Worm (Caenorhabditis elegans): Measurements from ENCODE around the gene mdt-28.
A peak's percentile ranks its signal among the peaks of the same experiment; 100 is the strongest.

mdt-28 gene

DNA sequence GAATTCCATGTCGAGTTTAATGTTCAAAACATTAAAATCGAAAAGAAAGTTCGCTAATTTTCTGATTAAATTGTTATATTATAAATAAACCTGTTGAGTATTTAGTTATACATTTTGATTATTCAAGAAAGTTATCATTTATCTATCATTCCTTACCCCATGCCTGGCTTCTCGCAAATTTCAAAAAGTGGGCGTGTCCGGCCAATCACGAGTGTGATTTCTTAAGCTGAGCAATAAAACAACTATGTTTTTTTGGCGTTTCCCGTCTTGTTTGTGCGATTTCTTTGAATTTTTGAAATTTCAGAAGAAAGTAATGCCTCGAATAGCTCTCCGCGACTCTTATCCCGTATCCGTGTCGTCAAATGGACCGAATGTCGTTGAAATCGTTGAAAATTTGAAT, 2.6 kb downstream of the mdt-28 start, which contains the start of gene fbxa-94:
Gene fbxa-94, plus strand, starts transcription at position 301 of the 400 bp plus-strand sequence.
- TF ChIP-seq efl-1 (optimal IDR thresholded peaks at IDR 0.05) (no peak), efl-1 (GFP tag; optimal IDR thresholded peaks at IDR 0.05 in 1 of 2) (no peak), nhr-85 (tag) (no peak), C04F5.9 (tag; optimal IDR thresholded peaks at IDR 0.05) (no peak)

- TF ChIP-seq aha-1 (tag; optimal IDR thresholded peaks at IDR 0.05) (no peak), nhr-84 (tag; optimal IDR thresholded peaks at IDR 0.05) (no peak), pag-3 (tag; optimal IDR thresholded peaks at IDR 0.05; ENCODE audit: borderline replicate concordance, insufficient read depth) (no peak)
These were observed 4.1 kb downstream of the mdt-28 start, which contains the start of gene fbxa-95 for ce11 chrV:15571006-15571526. TSS of gene fbxa-95 (plus strand) at chrV:15571476.

- peak; percentile 51 for TF ChIP-seq rnt-1 (tag; optimal IDR thresholded peaks at IDR 0.05)
- TF ChIP-seq ets-5 (GFP tag; IDR thresholded peaks at IDR 0.05), result no peak
- no peak for TF ChIP-seq pqm-1 (tag; optimal IDR thresholded peaks at IDR 0.05)
- TF ChIP-seq nhr-90 (tag; optimal IDR thresholded peaks at IDR 0.05; ENCODE audit: poor library complexity), result peak; percentile 13
- no peak for TF ChIP-seq mab-9 (GFP tag; IDR thresholded peaks at IDR 0.05)
- TF ChIP-seq aha-1 (tag; optimal IDR thresholded peaks at IDR 0.05), result no peak
- peak; percentile 5 for TF ChIP-seq unc-86 (tag; optimal IDR thresholded peaks at IDR 0.05)
- TF ChIP-seq tlp-1 (tag; optimal IDR thresholded peaks at IDR 0.05), result no peak
- no peak for TF ChIP-seq zip-4 (GFP tag; optimal IDR thresholded peaks at IDR 0.05)
- TF ChIP-seq elt-2 (tag; optimal IDR thresholded peaks at IDR 0.05), result peak; percentile 2
- no peak for TF ChIP-seq pag-3 (tag; optimal IDR thresholded peaks at IDR 0.05; ENCODE audit: borderline replicate concordance, insufficient read depth)
- no peak for TF ChIP-seq unc-62 (GFP tag; optimal IDR thresholded peaks at IDR 0.05)
- peak; percentile 41 for TF ChIP-seq lin-13 (GFP tag; optimal IDR thresholded peaks at IDR 0.05)
- no peak for TF ChIP-seq nhr-76 (tag; optimal IDR thresholded peaks at IDR 0.05)
- no peak for TF ChIP-seq zag-1 (tag; optimal IDR thresholded peaks at IDR 0.05)
- no peak for TF ChIP-seq mef-2 (tag; optimal IDR thresholded peaks at IDR 0.05)
- peak in 2 of 3 experiments; percentile 48 to 56 for TF ChIP-seq ceh-82 (tag; optimal IDR thresholded peaks at IDR 0.05)
- TF ChIP-seq nhr-71 (tag; optimal IDR thresholded peaks at IDR 0.05), result peak; percentile 64
- TF ChIP-seq xbp-1 (tag; optimal IDR thresholded peaks at IDR 0.05), result peak; percentile 48
- TF ChIP-seq egl-13 (tag; optimal IDR thresholded peaks at IDR 0.05), result no peak
- TF ChIP-seq nhr-12 (tag; optimal IDR thresholded peaks at IDR 0.05), result no peak
- TF ChIP-seq snu-23 (GFP tag; optimal IDR thresholded peaks at IDR 0.05), result peak; percentile 62
- no peak for TF ChIP-seq sox-4 (tag; optimal IDR thresholded peaks at IDR 0.05)
- no peak for TF ChIP-seq jun-1 (tag; optimal IDR thresholded peaks at IDR 0.05)
- peak; percentile 56 for TF ChIP-seq snpc-4 (tag; optimal IDR thresholded peaks at IDR 0.05)
- peak; percentile 96 to 97 for TF ChIP-seq efl-1 (optimal IDR thresholded peaks at IDR 0.05)
- TF ChIP-seq efl-1 (GFP tag; optimal IDR thresholded peaks at IDR 0.05 in 1 of 2), result peak; percentile 95 to 99
- peak; percentile 52 for TF ChIP-seq irx-1 (tag; optimal IDR thresholded peaks at IDR 0.05)
- TF ChIP-seq nhr-85 (tag), result no peak
- TF ChIP-seq fos-1 (tag; optimal IDR thresholded peaks at IDR 0.05), result peak; percentile 11
- no peak for TF ChIP-seq fkh-10 (GFP tag; optimal IDR thresholded peaks at IDR 0.05)
- no peak for TF ChIP-seq fkh-4 (tag; optimal IDR thresholded peaks at IDR 0.05; ENCODE audit: borderline replicate concordance)
- TF ChIP-seq ceh-90 (tag; optimal IDR thresholded peaks at IDR 0.05), result no peak
- TF ChIP-seq vab-15 (tag; optimal IDR thresholded peaks at IDR 0.05), result no peak
- no peak for TF ChIP-seq efl-3 (GFP tag; optimal IDR thresholded peaks at IDR 0.05)
- peak; percentile 56 for TF ChIP-seq C16A3.4 (tag; optimal IDR thresholded peaks at IDR 0.05)
- no peak for TF ChIP-seq unc-30 (tag; optimal IDR thresholded peaks at IDR 0.05)
- TF ChIP-seq C04F5.9 (tag; optimal IDR thresholded peaks at IDR 0.05), result no peak
- no peak for TF ChIP-seq Y116A8C.19 (tag; optimal IDR thresholded peaks at IDR 0.05; ENCODE audit: borderline replicate concordance)
- peak; percentile 95 to 97 for TF ChIP-seq lin-35 (GFP tag; optimal IDR thresholded peaks at IDR 0.05)
- no peak for TF ChIP-seq grh-1 (GFP tag; IDR thresholded peaks at IDR 0.05)
- TF ChIP-seq nhr-77 (tag; optimal IDR thresholded peaks at IDR 0.05), result peak; percentile 34
- peak; percentile 50 for TF ChIP-seq mep-1 (tag; optimal IDR thresholded peaks at IDR 0.05)
- TF ChIP-seq hpl-2 (GFP tag; optimal IDR thresholded peaks at IDR 0.05), result no peak
- TF ChIP-seq skn-1 (tag; optimal IDR thresholded peaks at IDR 0.05), result peak; percentile 19
- no peak for TF ChIP-seq ceh-88 (GFP tag; IDR thresholded peaks at IDR 0.05)
These were observed 5.3 kb downstream of the mdt-28 start, which contains the start of gene lsm-5 for ce11 chrV:15569702-15570430. TSS of gene lsm-5 (plus strand) at chrV:15570380.

Measured in whole organism, L1 larva.